Worm (Caenorhabditis elegans): ENCODE results near the gene srg-69.

srg-69 gene

ce11 chrII:5330206-5330686 lies 25.2 kb upstream of the srg-69 start (continued):
- TF ChIP-seq ceh-20 (GFP tag; IDR thresholded peaks at IDR 0.05): peak; percentile 77
- no peak for TF ChIP-seq ama-1 (optimal IDR thresholded peaks at IDR 0.05)
- no peak for TF ChIP-seq lim-7 (GFP tag; IDR thresholded peaks at IDR 0.05)
- no peak for TF ChIP-seq mxl-2 (GFP tag; conservative IDR thresholded peaks at IDR 0.05)
- no peak for TF ChIP-seq ZK546.5 (tag; optimal IDR thresholded peaks at IDR 0.05)
- no peak for TF ChIP-seq nhr-42 (GFP tag; IDR thresholded peaks at IDR 0.05)
- TF ChIP-seq hif-1 (tag; optimal IDR thresholded peaks at IDR 0.05): peak; percentile 9 to 71
- TF ChIP-seq lir-3 (tag; optimal IDR thresholded peaks at IDR 0.05): no peak
- TF ChIP-seq hlh-11 (tag; optimal IDR thresholded peaks at IDR 0.05): peak; percentile 97
- TF ChIP-seq snpc-1.2 (GFP tag; IDR thresholded peaks at IDR 0.05): no peak
- no peak for TF ChIP-seq Y5F2A.4 (GFP tag; optimal IDR thresholded peaks at IDR 0.05)
- TF ChIP-seq tag-97 (GFP tag; IDR thresholded peaks at IDR 0.05): no peak
- no peak for TF ChIP-seq spr-3 (GFP tag; optimal IDR thresholded peaks at IDR 0.05)
- TF ChIP-seq spr-1 (tag; optimal IDR thresholded peaks at IDR 0.05): no peak
- peak; percentile 74 for TF ChIP-seq hmg-1.1 (GFP tag; IDR thresholded peaks at IDR 0.05)
- no peak for TF ChIP-seq aly-2 (tag; optimal IDR thresholded peaks at IDR 0.05)
- peak; percentile 67 for TF ChIP-seq mes-2 (tag; optimal IDR thresholded peaks at IDR 0.05; ENCODE audit: poor library complexity, severe bottlenecking)
- TF ChIP-seq nhr-10 (tag; optimal IDR thresholded peaks at IDR 0.05): peak; percentile 61
- TF ChIP-seq F37D6.2 (tag; optimal IDR thresholded peaks at IDR 0.05): no peak
- TF ChIP-seq lin-15B (tag; optimal IDR thresholded peaks at IDR 0.05): no peak
- peak; percentile 90 for TF ChIP-seq nhr-48 (tag; optimal IDR thresholded peaks at IDR 0.05)
- no peak for TF ChIP-seq sdz-12 (GFP tag; optimal IDR thresholded peaks at IDR 0.05)
- peak; percentile 89 for TF ChIP-seq tra-1 (GFP tag; IDR thresholded peaks at IDR 0.05)
- peak in 1 of 2 experiments; percentile 39 for TF ChIP-seq daf-16 (GFP tag; optimal IDR thresholded peaks at IDR 0.05)
- TF ChIP-seq daf-16 (tag; optimal IDR thresholded peaks at IDR 0.05): peak; percentile 23
- no peak for TF ChIP-seq nhr-237 (tag; optimal IDR thresholded peaks at IDR 0.05)
- TF ChIP-seq F44E2.7 (GFP tag; IDR thresholded peaks at IDR 0.05): no peak
- peak; percentile 67 for TF ChIP-seq gei-8 (GFP tag; optimal IDR thresholded peaks at IDR 0.05)
- TF ChIP-seq dmd-8 (GFP tag; IDR thresholded peaks at IDR 0.05): no peak
- no peak for TF ChIP-seq attf-4 (tag; optimal IDR thresholded peaks at IDR 0.05)
- TF ChIP-seq mep-1 (tag; optimal IDR thresholded peaks at IDR 0.05): peak; percentile 68
- peak; percentile 67 to 86 for TF ChIP-seq lsy-2 (tag; optimal IDR thresholded peaks at IDR 0.05)
- TF ChIP-seq F10B5.3 (tag; optimal IDR thresholded peaks at IDR 0.05): peak; percentile 28
- no peak for TF ChIP-seq nhr-111 (GFP tag; optimal IDR thresholded peaks at IDR 0.05)
- TF ChIP-seq daf-8 (GFP tag; IDR thresholded peaks at IDR 0.05): no peak
- TF ChIP-seq Y48G9A.11 (GFP tag; IDR thresholded peaks at IDR 0.05): no peak
- TF ChIP-seq daf-19 (GFP tag; conservative IDR thresholded peaks at IDR 0.05): no peak

ce11 chrII:5331677-5332303 lies 23.7 kb upstream of the srg-69 start:
- TF ChIP-seq unc-62 (GFP tag; optimal IDR thresholded peaks at IDR 0.05 in 1 of 2) (peak in 1 of 2 experiments; percentile 31), unc-62 (tag; optimal IDR thresholded peaks at IDR 0.05) (no peak), daf-16 (GFP tag; optimal IDR thresholded peaks at IDR 0.05) (no peak), daf-16 (tag; optimal IDR thresholded peaks at IDR 0.05) (peak; percentile 15), dve-1 (tag; optimal IDR thresholded peaks at IDR 0.05; ENCODE audit: insufficient read depth) (peak; percentile 11), ceh-44 (GFP tag; IDR thresholded peaks at IDR 0.05) (no peak), aha-1 (tag) (peak; percentile 76), nhr-11 (tag; optimal IDR thresholded peaks at IDR 0.05) (peak; percentile 52), pha-4 (GFP tag; IDR thresholded peaks at IDR 0.05) (no peak), pha-4 (tag; optimal IDR thresholded peaks at IDR 0.05) (peak; percentile 16), hlh-30 (tag; optimal IDR thresholded peaks at IDR 0.05; ENCODE audit: insufficient read depth) (no peak), lin-1 (GFP tag; IDR thresholded peaks at IDR 0.05) (no peak), dmd-6 (GFP tag; IDR thresholded peaks at IDR 0.05) (peak; percentile 26; the same call in 1 of the 2 replicates), lsy-2 (tag; optimal IDR thresholded peaks at IDR 0.05) (peak in 1 of 2 experiments; percentile 6), madf-9 (GFP tag; conservative IDR thresholded peaks at IDR 0.05) (no peak), hlh-11 (tag; optimal IDR thresholded peaks at IDR 0.05) (peak; percentile 23), nhr-28 (tag; optimal IDR thresholded peaks at IDR 0.05) (peak; percentile 52), mxl-3 (GFP tag; optimal IDR thresholded peaks at IDR 0.05) (no peak), nhr-77 (tag; optimal IDR thresholded peaks at IDR 0.05) (peak; percentile 11), aly-2 (tag; optimal IDR thresholded peaks at IDR 0.05) (no peak)
